Fruit fly (Drosophila melanogaster): ENCODE measurements around the gene CG32579.

Gene CG32579

DNA sequence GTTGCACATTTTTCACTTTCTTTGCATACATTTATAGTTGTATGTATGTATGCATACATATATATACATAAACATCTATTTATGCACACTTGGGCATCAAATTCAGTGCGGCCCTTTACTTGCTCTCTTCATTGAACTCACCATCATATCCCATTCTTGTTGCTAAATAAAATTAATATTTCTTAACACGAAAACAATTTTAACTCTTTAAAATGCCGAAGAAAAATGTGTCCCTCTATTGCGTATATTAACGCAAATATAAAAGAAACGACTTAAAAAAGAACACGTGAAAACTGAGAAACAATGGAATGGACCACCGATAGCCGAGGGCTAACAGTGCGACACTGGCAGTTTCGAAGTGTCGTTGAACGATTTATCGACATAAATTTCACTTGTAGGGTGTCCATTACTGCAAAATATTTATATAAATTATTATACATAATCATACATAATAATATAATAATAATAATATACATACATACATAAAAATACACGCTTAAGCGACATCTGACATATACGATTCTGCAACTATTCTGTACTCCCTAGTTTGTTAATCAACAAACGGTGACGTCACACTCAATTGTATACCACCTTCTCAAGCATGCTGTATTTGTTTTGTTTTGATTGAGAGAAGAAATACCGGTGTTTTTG lies 35.7 kb downstream of the CG32579 start, which contains the start of the genes U2af50 and PIG-Q (continued):
- TF ChIP-seq Hr51 (GFP tag; optimal IDR thresholded peaks at IDR 0.05): peak; percentile 45 to 94
- no peak for TF ChIP-seq CG17568 (GFP tag; optimal IDR thresholded peaks at IDR 0.05)
- TF ChIP-seq H2.0 (GFP tag; IDR thresholded peaks at IDR 0.05): peak; percentile 90
- TF ChIP-seq da (GFP tag; optimal IDR thresholded peaks at IDR 0.05): no peak
- TF ChIP-seq CG1233 (GFP tag; optimal IDR thresholded peaks at IDR 0.05): peak; percentile 91
- TF ChIP-seq cwo (GFP tag; optimal IDR thresholded peaks at IDR 0.05): peak; percentile 84
- TF ChIP-seq CG2875 (GFP tag; optimal IDR thresholded peaks at IDR 0.05): peak; percentile 85
- TF ChIP-seq CG17612 (GFP tag; IDR thresholded peaks at IDR 0.05): no peak; the same call in none of the 2 replicates
- peak; percentile 86 for TF ChIP-seq CG4820 (GFP tag; optimal IDR thresholded peaks at IDR 0.05)
- peak; percentile 15 for TF ChIP-seq bigmax (GFP tag; optimal IDR thresholded peaks at IDR 0.05)
- peak; percentile 87 for TF ChIP-seq CG10959 (GFP tag; IDR thresholded peaks at IDR 0.05)
- TF ChIP-seq CG3407 (GFP tag; optimal IDR thresholded peaks at IDR 0.05): peak; percentile 81
- TF ChIP-seq CG12659 (GFP tag; optimal IDR thresholded peaks at IDR 0.05): peak; percentile 95
- peak; percentile 93 for TF ChIP-seq CG10209 (GFP tag; optimal IDR thresholded peaks at IDR 0.05)
- TF ChIP-seq org-1 (GFP tag; optimal IDR thresholded peaks at IDR 0.05): peak; percentile 84
- TF ChIP-seq CG34224 (GFP tag; IDR thresholded peaks at IDR 0.05; ENCODE audit: partially characterized antibody): no peak
- TF ChIP-seq CG33213 (GFP tag; optimal IDR thresholded peaks at IDR 0.05): peak; percentile 32
- peak; percentile 9 for TF ChIP-seq tup (GFP tag; optimal IDR thresholded peaks at IDR 0.05)
- peak in 1 of 2 experiments; percentile 48 for TF ChIP-seq tll (GFP tag; optimal IDR thresholded peaks at IDR 0.05)
- TF ChIP-seq lola (GFP tag; optimal IDR thresholded peaks at IDR 0.05): peak in 1 of 3 experiments; percentile 92
- TF ChIP-seq Ada2b (GFP tag; IDR thresholded peaks at IDR 0.05): peak; percentile 93
- TF ChIP-seq pzg (GFP tag; optimal IDR thresholded peaks at IDR 0.05): peak; percentile 51
- TF ChIP-seq CG7928 (GFP tag; optimal IDR thresholded peaks at IDR 0.05): peak; percentile 68
- TF ChIP-seq B-H1 (GFP tag; IDR thresholded peaks at IDR 0.05): peak; percentile 82; the same call in 2 of the 3 replicates
- TF ChIP-seq CG4404 (GFP tag; IDR thresholded peaks at IDR 0.05): peak; percentile 86
- peak; percentile 84 for TF ChIP-seq CG7271 (tag; optimal IDR thresholded peaks at IDR 0.05)
- TF ChIP-seq jigr1 (GFP tag; IDR thresholded peaks at IDR 0.05): no peak; the same call in 2 of the 3 replicates
- no peak for TF ChIP-seq sna (GFP tag; IDR thresholded peaks at IDR 0.05; ENCODE audit: partially characterized antibody)
- peak; percentile 75 for TF ChIP-seq Hsf (GFP tag; optimal IDR thresholded peaks at IDR 0.05)
- no peak; the same call in 1 of the 2 replicates for TF ChIP-seq sens-2 (GFP tag; IDR thresholded peaks at IDR 0.05)
- peak; percentile 83 for TF ChIP-seq CG6765 (GFP tag; optimal IDR thresholded peaks at IDR 0.05)
- TF ChIP-seq dan (GFP tag; IDR thresholded peaks at IDR 0.05): no peak
- no peak for TF ChIP-seq fru (optimal IDR thresholded peaks at IDR 0.05)
- no peak for TF ChIP-seq Doc3 (GFP tag; IDR thresholded peaks at IDR 0.05; ENCODE audit: partially characterized antibody)
- peak; percentile 94 for TF ChIP-seq Dbx (GFP tag; IDR thresholded peaks at IDR 0.05)
- peak; percentile 47; the same call in 1 of the 2 replicates for TF ChIP-seq inv (GFP tag; IDR thresholded peaks at IDR 0.05; ENCODE audit: partially characterized antibody)
- peak; percentile 92 for TF ChIP-seq CG9932 (GFP tag; IDR thresholded peaks at IDR 0.05)
- TF ChIP-seq grn (GFP tag; optimal IDR thresholded peaks at IDR 0.05): no peak
- TF ChIP-seq CG10654 (GFP tag; optimal IDR thresholded peaks at IDR 0.05): peak; percentile 91
- TF ChIP-seq sim (GFP tag; IDR thresholded peaks at IDR 0.05): peak; percentile 73; the same call in 1 of the 2 replicates
- no peak for TF ChIP-seq Nf-YB (GFP tag; optimal IDR thresholded peaks at IDR 0.05)
- peak; percentile 79 for TF ChIP-seq sqz (GFP tag; optimal IDR thresholded peaks at IDR 0.05)
- TF ChIP-seq Bgb (GFP tag; IDR thresholded peaks at IDR 0.05; ENCODE audit: partially characterized antibody): peak; percentile 34; the same call in 1 of the 2 replicates
- TF ChIP-seq oc (tag; optimal IDR thresholded peaks at IDR 0.05): no peak
- TF ChIP-seq CG8388 (GFP tag; optimal IDR thresholded peaks at IDR 0.05): peak; percentile 93
- peak; percentile 72 for TF ChIP-seq Antp (GFP tag; optimal IDR thresholded peaks at IDR 0.05)
- TF ChIP-seq vnd (GFP tag; IDR thresholded peaks at IDR 0.05; ENCODE audit: partially characterized antibody): no peak
- peak; percentile 92 for TF ChIP-seq gcm (GFP tag; optimal IDR thresholded peaks at IDR 0.05)
